Fruit fly (Drosophila melanogaster): ENCODE results near the gene CG7083.

Gene CG7083

DNA sequence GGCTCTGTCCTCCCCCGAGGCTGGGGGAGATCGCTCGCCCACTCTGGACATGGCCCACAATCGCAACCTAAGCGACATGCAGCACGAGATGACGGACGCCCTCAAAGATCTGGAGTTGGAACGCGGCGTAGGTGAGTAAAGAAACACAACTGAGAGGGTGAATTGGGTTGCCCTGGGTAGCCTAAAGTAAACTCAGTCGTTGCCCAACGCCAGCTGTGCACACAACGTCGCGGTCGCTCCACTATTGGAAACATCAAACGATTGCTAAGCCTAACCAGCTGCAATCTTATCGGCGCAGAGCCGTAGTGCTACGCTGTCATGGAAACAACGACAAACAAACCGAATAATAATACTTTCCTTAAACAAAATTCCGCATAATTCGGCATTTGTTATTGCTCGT is 6.8 kb downstream of the CG7083 start (continued):
- no peak for TF ChIP-seq CG7928 (GFP tag; optimal IDR thresholded peaks at IDR 0.05)
- TF ChIP-seq ase (GFP tag; IDR thresholded peaks at IDR 0.05): peak; percentile 37; the same call in 1 of the 3 replicates
- TF ChIP-seq lola (GFP tag; optimal IDR thresholded peaks at IDR 0.05): no peak
- peak; percentile 39; the same call in 1 of the 2 replicates for TF ChIP-seq CG1024 (GFP tag; IDR thresholded peaks at IDR 0.05)
- TF ChIP-seq CG7556 (GFP tag; optimal IDR thresholded peaks at IDR 0.05): no peak
- no peak for TF ChIP-seq CG10654 (GFP tag; optimal IDR thresholded peaks at IDR 0.05)
- peak; percentile 49 for TF ChIP-seq gsb (GFP tag; IDR thresholded peaks at IDR 0.05)
- no peak for TF ChIP-seq dm (GFP tag; optimal IDR thresholded peaks at IDR 0.05)
- TF ChIP-seq pzg (GFP tag; optimal IDR thresholded peaks at IDR 0.05): no peak
- peak; percentile 45; the same call in 1 of the 2 replicates for TF ChIP-seq sob (GFP tag; IDR thresholded peaks at IDR 0.05)
- no peak for TF ChIP-seq tll (GFP tag; optimal IDR thresholded peaks at IDR 0.05)
- TF ChIP-seq CG14710 (tag; optimal IDR thresholded peaks at IDR 0.05): no peak
- TF ChIP-seq CG15073 (GFP tag; optimal IDR thresholded peaks at IDR 0.05): no peak
- no peak for TF ChIP-seq Sry-δ (GFP tag; optimal IDR thresholded peaks at IDR 0.05)
- TF ChIP-seq Vsx1 (GFP tag; optimal IDR thresholded peaks at IDR 0.05): no peak
- no peak for TF ChIP-seq ato (GFP tag; IDR thresholded peaks at IDR 0.05; ENCODE audit: partially characterized antibody)
- peak; percentile 17; the same call in 1 of the 2 replicates for TF ChIP-seq E2f1 (GFP tag; IDR thresholded peaks at IDR 0.05)
- no peak for TF ChIP-seq sisA (GFP tag; IDR thresholded peaks at IDR 0.05)
- TF ChIP-seq pho (GFP tag; optimal IDR thresholded peaks at IDR 0.05): peak; percentile 18
- TF ChIP-seq CG16779 (GFP tag; IDR thresholded peaks at IDR 0.05): no peak
- TF ChIP-seq CG8944 (GFP tag; optimal IDR thresholded peaks at IDR 0.05): no peak
- TF ChIP-seq chif (GFP tag; optimal IDR thresholded peaks at IDR 0.05): no peak
- no peak for TF ChIP-seq CG17568 (GFP tag; optimal IDR thresholded peaks at IDR 0.05)
- no peak for TF ChIP-seq knrl (GFP tag; IDR thresholded peaks at IDR 0.05; ENCODE audit: partially characterized antibody)
- no peak for TF ChIP-seq stwl (tag; optimal IDR thresholded peaks at IDR 0.05)
- no peak for TF ChIP-seq Dref (GFP tag; IDR thresholded peaks at IDR 0.05)
- TF ChIP-seq CG2129 (GFP tag; IDR thresholded peaks at IDR 0.05; ENCODE audit: partially characterized antibody): no peak
- peak; percentile 40 for TF ChIP-seq onecut (GFP tag; IDR thresholded peaks at IDR 0.05)
- TF ChIP-seq dpn (GFP tag; optimal IDR thresholded peaks at IDR 0.05): peak in 1 of 2 experiments; percentile 9
- peak; percentile 64 for TF ChIP-seq CG12071 (GFP tag; optimal IDR thresholded peaks at IDR 0.05)
- TF ChIP-seq CG2116 (GFP tag; optimal IDR thresholded peaks at IDR 0.05): no peak
- TF ChIP-seq pfk (GFP tag; optimal IDR thresholded peaks at IDR 0.05): peak; percentile 22
- TF ChIP-seq vvl (GFP tag; IDR thresholded peaks at IDR 0.05): peak; percentile 63
- no peak for TF ChIP-seq CG11093 (GFP tag; IDR thresholded peaks at IDR 0.05)
- no peak for TF ChIP-seq sima (GFP tag; optimal IDR thresholded peaks at IDR 0.05)
- no peak for TF ChIP-seq CG9932 (GFP tag; IDR thresholded peaks at IDR 0.05)
- no peak for TF ChIP-seq CG10462 (GFP tag; optimal IDR thresholded peaks at IDR 0.05)
- TF ChIP-seq CG6683 (GFP tag; optimal IDR thresholded peaks at IDR 0.05): peak; percentile 15
- TF ChIP-seq MTF-1 (GFP tag; optimal IDR thresholded peaks at IDR 0.05; ENCODE audit: borderline replicate concordance): peak; percentile 56
- TF ChIP-seq CG12299 (tag; optimal IDR thresholded peaks at IDR 0.05): peak; percentile 7
- TF ChIP-seq Adf1 (GFP tag; IDR thresholded peaks at IDR 0.05): peak; percentile 9; the same call in 1 of the 2 replicates
- no peak for TF ChIP-seq dmrt11E (tag; optimal IDR thresholded peaks at IDR 0.05)
- TF ChIP-seq CG9817 (tag; optimal IDR thresholded peaks at IDR 0.05): no peak
- TF ChIP-seq gcm (GFP tag; optimal IDR thresholded peaks at IDR 0.05): no peak
- no peak for TF ChIP-seq CG10565 (GFP tag; optimal IDR thresholded peaks at IDR 0.05)
- TF ChIP-seq NC2β (GFP tag; optimal IDR thresholded peaks at IDR 0.05): no peak
- peak; percentile 34; the same call in 1 of the 2 replicates for TF ChIP-seq stc (GFP tag; IDR thresholded peaks at IDR 0.05)
- peak; percentile 50 for TF ChIP-seq CG4328 (GFP tag; optimal IDR thresholded peaks at IDR 0.05)
- TF ChIP-seq ac (GFP tag; optimal IDR thresholded peaks at IDR 0.05): peak; percentile 20
- TF ChIP-seq MBD-R2 (GFP tag; IDR thresholded peaks at IDR 0.05): no peak
- TF ChIP-seq CG30020 (tag; optimal IDR thresholded peaks at IDR 0.05): no peak

All from whole organism, embryonic.